Worm (Caenorhabditis elegans) whole organism, L4 larva: ENCODE results near the gene F07F6.4.

Source experiments
- aha-1 ChIP-seq: fragments of 150-350 bp; peaks from one replicate; lab custom pipeline; 2014; ENCODE audit warnings: missing biosample characterization, missing genetic modification characterization
- dmd-8 ChIP-seq: fragments of 200-800 bp; sonication (Bioruptor generic); IDR thresholded peaks from 2 replicates; pipeline ENCODE4 v1.3.6; 2022; ENCODE audit warnings: missing genetic modification characterization, missing compliant biosample characterization
- duxl-1 ChIP-seq: sonication (generic microtip); optimal IDR thresholded peaks from 2 replicates; lab custom pipeline; 2016; ENCODE audit warnings: mild to moderate bottlenecking, missing genetic modification characterization, moderate library complexity, missing compliant biosample characterization; ENCODE audit not compliant: poor library complexity
- hlh-30 ChIP-seq: sonication (generic microtip); optimal IDR thresholded peaks from 2 replicates; lab custom pipeline; 2017; ENCODE audit warnings: antibody characterized with exemption, mild to moderate bottlenecking, missing genetic modification characterization, missing compliant biosample characterization; ENCODE audit not compliant: insufficient read depth
- lin-39 ChIP-seq: fragments of 150-350 bp; optimal IDR thresholded peaks from 2 replicates; lab custom pipeline; 2014; ENCODE audit warnings: missing biosample characterization, missing genetic modification reagents, missing genetic modification characterization
- nhr-76 ChIP-seq: fragments of 150-350 bp; optimal IDR thresholded peaks from 2 replicates; lab custom pipeline; 2014; ENCODE audit warnings: missing biosample characterization, missing genetic modification characterization
- pha-4 ChIP-seq, 2 experiments: fragments of 150-350 bp in 1 of 2; fragments of 200-800 bp in 1 of 2; sonication (Bioruptor generic) in 1 of 2; IDR thresholded peaks in 1 of 2; optimal IDR thresholded peaks in 1 of 2; 2 replicates each; pipeline versions ENCODE4 v1.3.6 to Lab custom; 2014 to 2022; ENCODE audit warnings: missing genetic modification characterization in 2 of 2, missing genetic modification reagents in 2 of 2, missing biosample characterization in 1 of 2, missing compliant biosample characterization in 1 of 2
- sdz-12 ChIP-seq: fragments of 200-800 bp; sonication (Bioruptor generic); optimal IDR thresholded peaks from 2 replicates; lab custom pipeline; 2018; ENCODE audit warnings: mild to moderate bottlenecking, missing genetic modification characterization, missing compliant biosample characterization
- tag-97 ChIP-seq: fragments of 200-800 bp; sonication (Bioruptor generic); IDR thresholded peaks from 2 replicates; pipeline ENCODE4 v1.3.6; 2022; ENCODE audit warnings: missing genetic modification characterization, missing compliant biosample characterization
- unc-39 ChIP-seq: sonication (generic microtip); optimal IDR thresholded peaks from 2 replicates; lab custom pipeline; 2017; ENCODE audit warnings: missing biosample characterization, missing genetic modification characterization
- unc-62 ChIP-seq, 3 experiments: fragments of 150-350 bp in 1 of 3; sonication (generic microtip); optimal IDR thresholded peaks in 2 of 3; peaks in 1 of 3; 1 replicate in 1 of 3; 2 replicates in 2 of 3; lab custom pipeline; 2014 to 2017; ENCODE audit warnings: missing biosample characterization in 3 of 3, missing genetic modification characterization in 3 of 3, missing genetic modification reagents in 3 of 3, missing genotype in 1 of 3
- ztf-11 ChIP-seq: fragments of 150-350 bp; optimal IDR thresholded peaks from 2 replicates; lab custom pipeline; 2014; ENCODE audit warnings: missing biosample characterization, missing genetic modification characterization

- TF ChIP-seq nhr-76 (tag; lab: Kevin White, UChicago) (no peak), unc-39 (tag; lab: Kevin White, UChicago) (no peak), ztf-11 (tag; lab: Kevin White, UChicago) (no peak), sdz-12 (GFP tag; lab: Kevin White, UChicago) (no peak), hlh-30 (tag; lab: Kevin White, UChicago) (no peak), dmd-8 (GFP tag; lab: Robert Waterston, UW) (no peak), pha-4 (GFP tag; IDR thresholded peaks at IDR 0.05; lab: Robert Waterston, UW) (no peak), pha-4 (tag; optimal IDR thresholded peaks at IDR 0.05; lab: Kevin White, UChicago) (no peak), lin-39 (tag; lab: Kevin White, UChicago) (no peak), aha-1 (tag; lab: Kevin White, UChicago) (no peak), unc-62 (GFP tag; optimal IDR thresholded peaks at IDR 0.05 in 1 of 2; lab: Kevin White, UChicago) (no peak), unc-62 (tag; optimal IDR thresholded peaks at IDR 0.05; lab: Kevin White, UChicago) (no peak), tag-97 (no peak), duxl-1 (no peak)
Measured at ce11 chrII:5449219-5449618, 19.8 kb upstream of the F07F6.4 start.
